Worm (Caenorhabditis elegans) whole organism, L3 larva: ENCODE measurements around the gene cyp-31A5.
"Not testable (repeated sequence)": the region's sequence is repeated elsewhere in the genome, so short reads cannot be mapped to it uniquely, and the experiment has no call there.

Experiments
- R02D3.7 ChIP-seq: fragments of 150-350 bp; optimal IDR thresholded peaks from 2 replicates; lab custom pipeline; 2014; ENCODE audit warnings: missing biosample characterization, missing genetic modification characterization
- ZK546.5 ChIP-seq: sonication (generic microtip); optimal IDR thresholded peaks from 2 replicates; lab custom pipeline; 2017; ENCODE audit warnings: missing biosample characterization, missing genetic modification characterization
- aly-2 ChIP-seq: fragments of 150-350 bp; optimal IDR thresholded peaks from 2 replicates; lab custom pipeline; 2014; ENCODE audit warnings: missing biosample characterization, missing genetic modification characterization
- ama-1 ChIP-seq: fragments of 150-350 bp; optimal IDR thresholded peaks from 2 replicates; lab custom pipeline; 2018
- ceh-16 ChIP-seq: sonication (generic microtip); optimal IDR thresholded peaks from 2 replicates; lab custom pipeline; 2017; ENCODE audit warnings: missing biosample characterization, missing genetic modification characterization
- ceh-28 ChIP-seq: fragments of 150-350 bp; optimal IDR thresholded peaks from 2 replicates; lab custom pipeline; 2014; ENCODE audit warnings: missing biosample characterization, missing genetic modification reagents, missing genetic modification characterization
- ceh-82 ChIP-seq: fragments of 150-350 bp; optimal IDR thresholded peaks from 2 replicates; lab custom pipeline; 2014; ENCODE audit warnings: missing biosample characterization, missing genetic modification characterization
- ceh-9 ChIP-seq: sonication (generic microtip); optimal IDR thresholded peaks from 2 replicates; lab custom pipeline; 2018; ENCODE audit warnings: missing biosample characterization, missing genetic modification characterization
- egl-27 ChIP-seq: sonication (generic microtip); optimal IDR thresholded peaks from 4 replicates; lab custom pipeline; 2017; ENCODE audit warnings: missing biosample characterization, missing genetic modification reagents, missing genetic modification characterization
- elt-1 ChIP-seq: fragments of 150-350 bp; optimal IDR thresholded peaks from 2 replicates; lab custom pipeline; 2014; ENCODE audit warnings: missing biosample characterization, missing genetic modification characterization
- elt-2 ChIP-seq: sonication (generic microtip); optimal IDR thresholded peaks from 2 replicates; lab custom pipeline; 2016; ENCODE audit warnings: missing genetic modification reagents, mild to moderate bottlenecking, missing genetic modification characterization, missing compliant biosample characterization
- elt-3 ChIP-seq, 3 experiments: fragments of 150-350 bp in 1 of 3; sonication (generic microtip) in 2 of 3; optimal IDR thresholded peaks; 2 replicates in 2 of 3; 4 replicates in 1 of 3; lab custom pipeline; 2014 to 2017; ENCODE audit warnings: missing biosample characterization in 3 of 3, missing genetic modification characterization in 3 of 3
- eor-1 ChIP-seq, 2 experiments: fragments of 150-350 bp; optimal IDR thresholded peaks; 2 replicates each; lab custom pipeline; 2014 to 2018; ENCODE audit warnings: missing biosample characterization in 2 of 2, missing genetic modification characterization in 2 of 2
- fkh-10 ChIP-seq: sonication (generic microtip); optimal IDR thresholded peaks from 2 replicates; lab custom pipeline; 2017; ENCODE audit warnings: missing biosample characterization, missing genetic modification reagents, missing genetic modification characterization
- hmg-11 ChIP-seq: sonication (generic microtip); optimal IDR thresholded peaks from 2 replicates; lab custom pipeline; 2016; ENCODE audit warnings: missing genetic modification characterization, missing compliant biosample characterization
- jun-1 ChIP-seq: fragments of 150-350 bp; optimal IDR thresholded peaks from 2 replicates; lab custom pipeline; 2014; ENCODE audit warnings: missing biosample characterization, missing genetic modification reagents, missing genetic modification characterization
- lin-15B ChIP-seq: fragments of 150-350 bp; optimal IDR thresholded peaks from 2 replicates; lab custom pipeline; 2014; ENCODE audit warnings: missing biosample characterization, missing genetic modification characterization
- lin-39 ChIP-seq: fragments of 150-350 bp; optimal IDR thresholded peaks from 2 replicates; lab custom pipeline; 2018; ENCODE audit warnings: missing biosample characterization, missing genetic modification reagents, missing genetic modification characterization
- lsy-12 ChIP-seq: sonication (generic microtip); optimal IDR thresholded peaks from 2 replicates; lab custom pipeline; 2016; ENCODE audit warnings: mild to moderate bottlenecking, missing genetic modification characterization, missing compliant biosample characterization
- mdl-1 ChIP-seq: fragments of 150-350 bp; optimal IDR thresholded peaks from 2 replicates; lab custom pipeline; 2014; ENCODE audit warnings: missing biosample characterization, missing genetic modification characterization
- mml-1 ChIP-seq: fragments of 150-350 bp; sonication (generic microtip); optimal IDR thresholded peaks from 3 replicates; lab custom pipeline; 2014; ENCODE audit warnings: missing biosample characterization, missing genetic modification characterization
- nfya-1 ChIP-seq: sonication (generic microtip); optimal IDR thresholded peaks from 2 replicates; lab custom pipeline; 2017; ENCODE audit warnings: missing genetic modification characterization, mild to moderate bottlenecking, missing compliant biosample characterization, antibody characterized with exemption, moderate library complexity; ENCODE audit not compliant: insufficient read depth
- nhr-11 ChIP-seq: fragments of 150-350 bp; optimal IDR thresholded peaks from 2 replicates; lab custom pipeline; 2014; ENCODE audit warnings: missing biosample characterization, missing genetic modification characterization
- nhr-12 ChIP-seq: fragments of 150-350 bp; optimal IDR thresholded peaks from 2 replicates; lab custom pipeline; 2014; ENCODE audit warnings: missing biosample characterization, missing genetic modification characterization
- nhr-237 ChIP-seq: fragments of 150-350 bp; optimal IDR thresholded peaks from 2 replicates; lab custom pipeline; 2014; ENCODE audit warnings: missing biosample characterization, missing genetic modification characterization
- nhr-25 ChIP-seq: sonication (generic microtip); optimal IDR thresholded peaks from 2 replicates; lab custom pipeline; 2017; ENCODE audit warnings: missing biosample characterization, missing genetic modification characterization
- nhr-43 ChIP-seq: sonication (generic microtip); optimal IDR thresholded peaks from 2 replicates; lab custom pipeline; 2016; ENCODE audit warnings: mild to moderate bottlenecking, missing genetic modification characterization, missing compliant biosample characterization; ENCODE audit not compliant: poor library complexity, severe bottlenecking
- nhr-67 ChIP-seq: fragments of 150-350 bp; optimal IDR thresholded peaks from 2 replicates; lab custom pipeline; 2014; ENCODE audit warnings: missing biosample characterization, missing genetic modification characterization
- nhr-77 ChIP-seq: fragments of 150-350 bp; optimal IDR thresholded peaks from 2 replicates; lab custom pipeline; 2014; ENCODE audit warnings: missing biosample characterization, missing genetic modification characterization
- pha-4 ChIP-seq: fragments of 150-350 bp; optimal IDR thresholded peaks from 2 replicates; lab custom pipeline; 2014; ENCODE audit warnings: missing biosample characterization, missing genetic modification reagents, missing genetic modification characterization
- pqm-1 ChIP-seq: fragments of 150-350 bp; optimal IDR thresholded peaks from 2 replicates; lab custom pipeline; 2017; ENCODE audit warnings: missing biosample characterization, missing genetic modification characterization, inconsistent platforms
- sea-2 ChIP-seq: fragments of 150-350 bp; sonication (generic microtip); optimal IDR thresholded peaks from 4 replicates; lab custom pipeline; 2014; ENCODE audit warnings: missing biosample characterization, missing genetic modification reagents, missing genetic modification characterization
- snpc-4 ChIP-seq: fragments of 150-350 bp; optimal IDR thresholded peaks from 2 replicates; lab custom pipeline; 2014; ENCODE audit warnings: missing biosample characterization, missing genetic modification characterization
- unc-39 ChIP-seq: sonication (generic microtip); optimal IDR thresholded peaks from 4 replicates; lab custom pipeline; 2017; ENCODE audit warnings: missing biosample characterization, missing genetic modification characterization
- ztf-4 ChIP-seq: fragments of 150-350 bp; optimal IDR thresholded peaks from 2 replicates; lab custom pipeline; 2014; ENCODE audit warnings: missing biosample characterization, missing genetic modification characterization

cyp-31A5 gene

ce11 chrIV:13415739-13416271, 14.7 kb downstream of the cyp-31A5 start, which contains the start of the genes pik-1 and aptf-2:
pik-1 (plus strand) TSS chrIV:13416041.
aptf-2 (minus strand) TSS chrIV:13416051.
- TF ChIP-seq lin-15B, result no peak
- no peak for TF ChIP-seq eor-1 (tag; optimal IDR thresholded peaks at IDR 0.05; lab: Kevin White, UChicago)
- peak; percentile 47 for TF ChIP-seq pha-4 (tag; lab: Kevin White, UChicago)
- peak; percentile 8 for TF ChIP-seq hmg-11 (tag; lab: Kevin White, UChicago)

- TF ChIP-seq ztf-4 (tag; lab: Kevin White, UChicago) (no peak), nhr-67 (no peak), unc-39 (no peak), ZK546.5 (tag; lab: Kevin White, UChicago) (no peak), nhr-77 (no peak), nhr-237 (tag; lab: Kevin White, UChicago) (no peak), lsy-12 (tag; lab: Kevin White, UChicago) (no peak), sea-2 (GFP tag; lab: Kevin White, UChicago) (no peak), mml-1 (tag; lab: Kevin White, UChicago) (no peak), pha-4 (tag; lab: Kevin White, UChicago) (no peak), mdl-1 (tag; lab: Kevin White, UChicago) (no peak)
- TF ChIP-seq, all 47 proteins: peak for 0
Measured at ce11 chrIV:13422200-13422599, 21.1 kb downstream of the cyp-31A5 start, which contains the start of gene nol-9. nol-9 (plus strand) TSS chrIV:13422500.

- TF ChIP-seq lin-39 (tag; lab: Kevin White, UChicago) (no peak), ceh-82 (tag; lab: Kevin White, UChicago) (no peak), R02D3.7 (tag; lab: Kevin White, UChicago) (no peak), nfya-1 (tag; lab: Kevin White, UChicago) (no peak), aly-2 (tag; lab: Kevin White, UChicago) (no peak), pha-4 (tag; lab: Kevin White, UChicago) (no peak), nhr-43 (no peak), lin-15B (no peak), elt-3 (tag; optimal IDR thresholded peaks at IDR 0.05; lab: Kevin White, UChicago) (no peak), nhr-77 (no peak), pqm-1 (tag; lab: Kevin White, UChicago) (no peak), hmg-11 (tag; lab: Kevin White, UChicago) (no peak), snpc-4 (tag; lab: Kevin White, UChicago) (no peak), ama-1 (lab: Kevin White, UChicago) (no peak), ceh-28 (tag; lab: Kevin White, UChicago) (no peak), ceh-16 (tag; lab: Kevin White, UChicago) (no peak), eor-1 (tag; optimal IDR thresholded peaks at IDR 0.05; lab: Kevin White, UChicago) (no peak), lsy-12 (tag; lab: Kevin White, UChicago) (no peak)
Measured at ce11 chrIV:13429240-13429639, 28.2 kb downstream of the cyp-31A5 start, which contains the start of gene K09B11.4. K09B11.4 (plus strand) TSS chrIV:13429540.

- TF ChIP-seq snpc-4 (tag; lab: Kevin White, UChicago), result peak; percentile 65
Measured at ce11 chrIV:13430137-13430536, 29.0 kb downstream of the cyp-31A5 start.

ce11 chrIV:13433904-13434303, 32.8 kb downstream of the cyp-31A5 start, which contains the start of gene K09B11.5:
K09B11.5 (minus strand) TSS chrIV:13434004.
- not testable (repeated sequence) for TF ChIP-seq jun-1; eor-1 (tag; optimal IDR thresholded peaks at IDR 0.05; lab: Kevin White, UChicago); R02D3.7 (tag; lab: Kevin White, UChicago)

- TF ChIP-seq egl-27, result no peak
- no peak for TF ChIP-seq ztf-4 (tag; lab: Kevin White, UChicago)
- no peak for TF ChIP-seq eor-1 (tag; optimal IDR thresholded peaks at IDR 0.05; lab: Kevin White, UChicago)
- TF ChIP-seq pha-4 (tag; lab: Kevin White, UChicago), result no peak
- no peak for TF ChIP-seq nhr-25
- no peak for TF ChIP-seq nhr-67
- TF ChIP-seq pqm-1 (tag; lab: Kevin White, UChicago), result no peak
- no peak for TF ChIP-seq elt-1 (tag; lab: Kevin White, UChicago)
- TF ChIP-seq lin-15B, result no peak
- TF ChIP-seq fkh-10 (GFP tag; lab: Kevin White, UChicago), result no peak
- TF ChIP-seq ceh-82 (tag; lab: Kevin White, UChicago), result no peak
- TF ChIP-seq elt-2 (tag; lab: Kevin White, UChicago), result no peak
- no peak for TF ChIP-seq nhr-12 (tag; lab: Kevin White, UChicago)
- TF ChIP-seq unc-39, result no peak
- no peak for TF ChIP-seq ceh-9 (tag; lab: Kevin White, UChicago)
- no peak for TF ChIP-seq mml-1 (tag; lab: Kevin White, UChicago)
- TF ChIP-seq nhr-11 (tag; lab: Kevin White, UChicago), result no peak
Measured at ce11 chrIV:13445275-13445674, 44.2 kb downstream of the cyp-31A5 start, which contains the start of gene mam-3. mam-3 (minus strand) TSS chrIV:13445375.
